Worm (Caenorhabditis elegans) whole organism, mixed stage, embryonic: ENCODE data around the gene F22B8.7.

ENCODE experiments used
- M03D4.4 ChIP-seq: sonication (generic microtip); optimal IDR thresholded peaks from 2 replicates; lab custom pipeline; 2017; ENCODE audit warnings: mild to moderate bottlenecking, missing genetic modification characterization, missing compliant biosample characterization
- bed-3 ChIP-seq: fragments of 200-800 bp; sonication (Bioruptor generic); optimal IDR thresholded peaks from 3 replicates; lab custom pipeline; 2018; ENCODE audit warnings: mild to moderate bottlenecking, missing genetic modification characterization, moderate library complexity, missing compliant biosample characterization
- blmp-1 ChIP-seq: fragments of 150-350 bp; optimal IDR thresholded peaks from 2 replicates; lab custom pipeline; 2014; ENCODE audit warnings: missing biosample characterization, missing genetic modification characterization
- ceh-39 ChIP-seq: fragments of 150-350 bp; optimal IDR thresholded peaks from 2 replicates; lab custom pipeline; 2014; ENCODE audit warnings: missing biosample characterization, missing genetic modification characterization
- ceh-83 ChIP-seq: fragments of 200-800 bp; sonication (Bioruptor generic); optimal IDR thresholded peaks from 2 replicates; lab custom pipeline; 2018; ENCODE audit warnings: mild to moderate bottlenecking, missing genetic modification characterization, missing compliant biosample characterization
- ces-1 ChIP-seq: fragments of 150-350 bp; optimal IDR thresholded peaks from 2 replicates; lab custom pipeline; 2014; ENCODE audit warnings: missing biosample characterization, missing genetic modification reagents, missing genetic modification characterization
- cnd-1 ChIP-seq: fragments of 200-800 bp; sonication (Bioruptor generic); optimal IDR thresholded peaks from 2 replicates; lab custom pipeline; 2018; ENCODE audit warnings: mild to moderate bottlenecking, missing genetic modification characterization, missing compliant biosample characterization
- drap-1 ChIP-seq: fragments of 200-800 bp; sonication (Bioruptor generic); optimal IDR thresholded peaks from 3 replicates; lab custom pipeline; 2018; ENCODE audit warnings: mild to moderate bottlenecking, missing genetic modification characterization, missing compliant biosample characterization
- elt-1 ChIP-seq: sonication (generic microtip); optimal IDR thresholded peaks from 2 replicates; lab custom pipeline; 2017; ENCODE audit warnings: missing genetic modification characterization, mild to moderate bottlenecking, missing compliant biosample characterization, antibody characterized with exemption, moderate library complexity, borderline replicate concordance; ENCODE audit not compliant: insufficient read depth
- elt-3 ChIP-seq: fragments of 150-350 bp; optimal IDR thresholded peaks from 2 replicates; lab custom pipeline; 2014; ENCODE audit warnings: missing biosample characterization, missing genetic modification characterization
- flh-1 ChIP-seq: fragments of 200-800 bp; sonication (Bioruptor generic); optimal IDR thresholded peaks from 2 replicates; lab custom pipeline; 2018; ENCODE audit warnings: mild to moderate bottlenecking, missing genetic modification characterization, moderate library complexity, missing compliant biosample characterization
- ham-2 ChIP-seq: fragments of 200-800 bp; sonication (Bioruptor generic); optimal IDR thresholded peaks from 2 replicates; lab custom pipeline; 2018; ENCODE audit warnings: mild to moderate bottlenecking, missing genetic modification characterization, missing compliant biosample characterization
- hlh-1 ChIP-seq: fragments of 150-350 bp; optimal IDR thresholded peaks from 2 replicates; lab custom pipeline; 2014; ENCODE audit warnings: missing biosample characterization, missing genetic modification reagents, missing genetic modification characterization
- lin-13 ChIP-seq: fragments of 150-350 bp; optimal IDR thresholded peaks from 2 replicates; lab custom pipeline; 2014; ENCODE audit warnings: missing biosample characterization, missing genetic modification characterization
- lsy-2 ChIP-seq: fragments of 150-350 bp; optimal IDR thresholded peaks from 2 replicates; lab custom pipeline; 2014; ENCODE audit warnings: missing biosample characterization, missing genetic modification characterization
- mep-1 ChIP-seq: fragments of 150-350 bp; optimal IDR thresholded peaks from 2 replicates; lab custom pipeline; 2017; ENCODE audit warnings: missing biosample characterization, missing genetic modification reagents, missing genetic modification characterization, inconsistent platforms
- nhr-12 ChIP-seq: fragments of 150-350 bp; optimal IDR thresholded peaks from 2 replicates; lab custom pipeline; 2014; ENCODE audit warnings: missing biosample characterization, missing genetic modification characterization
- nhr-2 ChIP-seq: fragments of 150-350 bp; optimal IDR thresholded peaks from 2 replicates; lab custom pipeline; 2014; ENCODE audit warnings: missing biosample characterization, missing genetic modification characterization
- nhr-237 ChIP-seq: fragments of 150-350 bp; optimal IDR thresholded peaks from 2 replicates; lab custom pipeline; 2014; ENCODE audit warnings: missing biosample characterization, missing genetic modification characterization
- nhr-28 ChIP-seq: fragments of 150-350 bp; optimal IDR thresholded peaks from 2 replicates; lab custom pipeline; 2014; ENCODE audit warnings: missing biosample characterization, missing genetic modification characterization
- nhr-76 ChIP-seq: sonication (generic microtip); optimal IDR thresholded peaks from 2 replicates; lab custom pipeline; 2017; ENCODE audit warnings: missing biosample characterization, missing genetic modification characterization
- pha-4 ChIP-seq: fragments of 150-350 bp; optimal IDR thresholded peaks from 2 replicates; lab custom pipeline; 2018; ENCODE audit warnings: missing biosample characterization, missing genetic modification reagents, missing genetic modification characterization
- snpc-4 ChIP-seq: fragments of 150-350 bp; optimal IDR thresholded peaks from 2 replicates; lab custom pipeline; 2014; ENCODE audit warnings: missing biosample characterization, missing genetic modification characterization
- sptf-1 ChIP-seq: sonication (generic microtip); optimal IDR thresholded peaks from 2 replicates; lab custom pipeline; 2017; ENCODE audit warnings: mild to moderate bottlenecking, missing genetic modification characterization, moderate library complexity, missing compliant biosample characterization
- unc-39 ChIP-seq: fragments of 150-350 bp; optimal IDR thresholded peaks from 2 replicates; lab custom pipeline; 2014; ENCODE audit warnings: missing biosample characterization, missing genetic modification characterization
- unc-62 ChIP-seq: fragments of 150-350 bp; optimal IDR thresholded peaks from 2 replicates; lab custom pipeline; 2014; ENCODE audit warnings: missing biosample characterization, missing genetic modification reagents, missing genetic modification characterization
- zip-8 ChIP-seq: fragments of 150-350 bp; optimal IDR thresholded peaks from 2 replicates; lab custom pipeline; 2014; ENCODE audit warnings: missing biosample characterization, missing genetic modification characterization
- ztf-11 ChIP-seq: fragments of 150-350 bp; optimal IDR thresholded peaks from 2 replicates; lab custom pipeline; 2014; ENCODE audit warnings: missing biosample characterization, missing genetic modification characterization

F22B8.7 gene

DNA sequence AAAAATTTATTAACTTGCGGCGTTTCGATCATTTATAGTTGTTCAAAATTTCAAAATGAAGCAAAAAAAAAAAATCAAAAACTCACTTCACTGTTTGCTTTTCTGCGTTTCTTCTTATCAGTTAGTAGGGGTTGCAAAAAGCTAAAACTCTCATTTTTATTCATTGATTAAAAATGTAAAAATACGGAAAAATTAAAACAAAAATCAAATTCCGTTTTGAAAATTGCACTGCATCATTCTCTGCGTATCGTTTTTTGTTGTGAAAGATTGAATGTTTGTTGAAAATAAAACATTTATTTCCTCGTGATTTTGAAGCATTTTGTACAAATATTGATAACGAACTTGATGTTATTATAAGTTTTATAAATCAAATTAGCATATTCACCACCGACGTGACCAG, 34.7 kb downstream of the F22B8.7 start:
- TF ChIP-seq ztf-11 (no peak), nhr-76 (tag; lab: Kevin White, UChicago) (no peak), M03D4.4 (tag; lab: Kevin White, UChicago) (no peak), hlh-1 (tag; lab: Kevin White, UChicago) (no peak), elt-3 (no peak), ces-1 (GFP tag; lab: Kevin White, UChicago) (no peak), unc-62 (GFP tag; lab: Kevin White, UChicago) (no peak)
- TF ChIP-seq, all 35 proteins: peak for 0

DNA sequence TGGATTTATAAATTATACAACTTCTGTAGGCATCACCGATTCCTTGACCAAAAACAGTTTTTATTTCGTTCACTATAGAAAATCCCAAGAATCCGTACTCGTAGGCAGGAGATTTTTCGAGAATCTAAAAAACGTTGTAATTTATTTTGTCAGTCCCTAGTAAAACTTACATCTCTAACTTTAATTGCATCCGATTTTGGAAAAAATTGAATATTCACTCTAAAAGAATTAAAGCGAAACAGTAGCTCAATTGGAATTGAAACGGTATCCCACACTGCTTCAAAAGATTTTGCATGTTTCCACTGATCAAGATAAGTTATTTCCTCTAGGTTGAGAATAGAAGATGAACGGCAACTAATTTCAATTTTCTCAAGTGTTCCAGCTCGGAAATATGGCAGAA, 36.9 kb downstream of the F22B8.7 start, which contains the start of gene fbxa-142:
Gene fbxa-142, minus strand, starts transcription at position 101 of the 400 bp plus-strand sequence.
- no peak for TF ChIP-seq ztf-11
- TF ChIP-seq blmp-1 (tag; lab: Kevin White, UChicago), result no peak
- TF ChIP-seq zip-8 (tag; lab: Kevin White, UChicago), result no peak
- no peak for TF ChIP-seq M03D4.4 (tag; lab: Kevin White, UChicago)
- TF ChIP-seq mep-1 (tag; lab: Kevin White, UChicago), result no peak
- no peak for TF ChIP-seq elt-1
- no peak for TF ChIP-seq unc-39 (tag; lab: Kevin White, UChicago)
- no peak for TF ChIP-seq nhr-12
- no peak for TF ChIP-seq nhr-28
- TF ChIP-seq ceh-83, result no peak
- TF ChIP-seq cnd-1 (tag; lab: Kevin White, UChicago), result no peak
- TF ChIP-seq ham-2 (GFP tag; lab: Kevin White, UChicago), result no peak
- TF ChIP-seq unc-62 (GFP tag; lab: Kevin White, UChicago), result no peak
- TF ChIP-seq lsy-2 (tag; lab: Kevin White, UChicago), result no peak
- no peak for TF ChIP-seq drap-1 (GFP tag; lab: Kevin White, UChicago)
- TF ChIP-seq sptf-1 (tag; lab: Kevin White, UChicago), result no peak
- no peak for TF ChIP-seq pha-4
- no peak for TF ChIP-seq ceh-39 (tag; lab: Kevin White, UChicago)
- TF ChIP-seq nhr-237, result no peak

DNA sequence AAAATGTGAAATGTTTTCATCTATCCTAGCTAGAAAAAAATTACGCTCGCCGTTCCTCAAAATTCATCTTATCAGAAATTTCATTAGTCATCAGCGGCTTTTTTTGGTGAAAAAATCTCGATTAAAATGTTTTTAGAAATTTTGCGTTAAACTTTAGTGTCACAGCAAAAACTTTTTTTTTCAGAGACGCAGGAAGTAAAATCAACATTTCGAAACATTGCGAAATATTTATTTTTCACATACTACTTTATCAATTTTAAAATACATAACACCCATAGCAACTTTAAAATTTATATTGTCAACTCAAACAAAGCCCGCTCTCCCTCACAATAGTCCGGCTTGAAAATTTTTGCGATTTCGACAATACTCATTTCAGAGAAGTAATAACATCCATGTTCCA, 37.8 kb downstream of the F22B8.7 start:
- TF ChIP-seq nhr-76 (tag; lab: Kevin White, UChicago) (no peak), cnd-1 (tag; lab: Kevin White, UChicago) (no peak)
- TF ChIP-seq, all 35 proteins: peak for 0

DNA sequence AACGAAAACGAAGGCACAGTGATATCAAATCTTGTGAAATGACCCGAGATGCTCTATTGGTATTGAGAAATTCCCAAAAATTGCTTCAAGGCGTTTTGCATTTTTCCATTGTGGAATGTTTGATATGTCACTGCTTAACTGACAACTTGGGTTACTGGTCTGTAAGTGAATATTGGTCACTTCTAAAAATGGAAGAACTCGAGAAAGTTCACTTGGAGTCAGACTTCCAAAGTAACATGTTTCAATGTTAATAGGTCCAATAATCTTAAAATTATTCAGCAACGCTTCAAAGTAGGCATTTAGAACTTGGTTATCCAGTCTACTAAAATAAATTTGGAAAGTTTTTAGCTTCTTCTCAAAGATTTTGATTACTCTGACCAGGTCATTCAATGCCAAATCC, 38.3 kb downstream of the F22B8.7 start, which contains the start of gene fbxa-144:
Gene fbxa-144, minus strand, starts transcription at position 101 of the 400 bp plus-strand sequence.
- TF ChIP-seq flh-1, result no peak
- no peak for TF ChIP-seq lin-13 (tag; lab: Kevin White, UChicago)
- no peak for TF ChIP-seq drap-1 (GFP tag; lab: Kevin White, UChicago)
- no peak for TF ChIP-seq lsy-2 (tag; lab: Kevin White, UChicago)
- no peak for TF ChIP-seq ces-1 (GFP tag; lab: Kevin White, UChicago)
- no peak for TF ChIP-seq elt-3
- TF ChIP-seq hlh-1 (tag; lab: Kevin White, UChicago), result no peak
- TF ChIP-seq blmp-1 (tag; lab: Kevin White, UChicago), result no peak
- TF ChIP-seq sptf-1 (tag; lab: Kevin White, UChicago), result no peak
- no peak for TF ChIP-seq snpc-4
- TF ChIP-seq ceh-39 (tag; lab: Kevin White, UChicago), result no peak
- TF ChIP-seq, all 35 proteins: peak for 0

DNA sequence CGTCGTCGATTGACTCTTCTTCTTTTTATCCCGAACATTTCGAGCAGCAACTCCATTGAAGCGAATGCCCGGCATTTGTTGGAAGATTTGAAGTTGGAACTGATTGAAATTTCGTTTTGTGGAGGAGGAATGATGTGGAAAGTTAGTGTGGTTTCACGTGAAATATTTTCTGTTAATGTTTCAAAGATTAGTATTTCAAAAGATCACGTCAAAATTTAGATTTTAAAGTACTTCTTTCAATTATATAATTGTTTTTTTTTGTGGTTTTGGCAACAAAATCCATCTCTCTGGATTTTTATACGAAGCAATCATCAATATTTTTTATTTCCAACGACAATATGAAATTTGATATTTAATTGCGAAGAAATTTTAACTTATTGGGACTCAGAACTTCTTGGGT, 42.7 kb downstream of the F22B8.7 start, which contains the start of gene F44G3.7:
Gene F44G3.7, minus strand, starts transcription at position 101 of the 400 bp plus-strand sequence.
- TF ChIP-seq nhr-237 (no peak), elt-3 (no peak), unc-62 (GFP tag; lab: Kevin White, UChicago) (no peak)
- TF ChIP-seq, all 35 proteins: peak for 0

DNA sequence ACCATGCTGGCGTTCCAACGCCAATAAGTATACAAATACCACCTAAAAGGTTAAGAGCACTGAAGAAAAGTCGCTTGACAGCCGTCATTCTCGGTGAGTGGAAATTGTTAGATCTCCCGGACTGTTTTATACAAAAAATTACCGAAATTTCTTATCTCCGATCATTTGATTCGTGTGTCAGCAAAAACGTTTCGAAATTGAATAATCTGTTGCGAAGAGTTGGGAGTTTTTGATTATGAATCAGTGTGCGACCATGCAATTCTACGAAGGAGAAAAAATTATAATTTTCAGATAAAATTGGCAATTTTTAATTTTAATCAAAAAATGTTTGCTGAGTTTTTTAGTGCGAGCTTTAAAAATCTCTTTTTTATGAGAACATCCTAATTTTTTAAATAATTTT, 45.1 kb downstream of the F22B8.7 start, which contains the start of gene clc-11:
Gene clc-11, minus strand, starts transcription at position 101 of the 400 bp plus-strand sequence.
- TF ChIP-seq hlh-1 (tag; lab: Kevin White, UChicago) (no peak), pha-4 (no peak), nhr-76 (tag; lab: Kevin White, UChicago) (no peak), elt-3 (no peak), flh-1 (no peak), ztf-11 (no peak), unc-39 (tag; lab: Kevin White, UChicago) (no peak), lsy-2 (tag; lab: Kevin White, UChicago) (no peak), bed-3 (no peak), mep-1 (tag; lab: Kevin White, UChicago) (no peak), sptf-1 (tag; lab: Kevin White, UChicago) (no peak), nhr-2 (no peak), snpc-4 (no peak), blmp-1 (tag; lab: Kevin White, UChicago) (no peak)
